Worm (Caenorhabditis elegans): ENCODE data around the gene C01G10.10.

DNA sequence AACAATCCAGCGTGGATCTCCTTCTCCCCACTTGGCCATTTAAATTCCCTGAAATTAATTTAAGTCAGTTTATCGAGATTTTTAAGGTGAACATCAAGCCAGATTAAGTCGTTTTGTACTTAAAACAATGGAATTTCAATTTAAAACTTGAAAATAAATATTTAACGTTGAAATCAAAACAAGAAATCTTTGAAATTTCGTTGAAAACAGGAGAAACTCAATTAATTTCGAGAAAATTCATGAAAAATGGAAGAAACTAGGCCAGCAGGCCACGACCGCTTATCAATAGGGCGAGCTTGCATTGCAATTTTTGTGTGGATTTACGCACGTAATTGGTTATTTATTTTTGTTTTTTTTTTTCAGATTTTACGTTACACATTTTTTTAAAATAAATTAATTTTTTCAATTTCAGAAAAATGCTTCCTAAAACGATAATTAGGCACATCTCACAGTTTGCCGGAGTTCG, 3.1 kb upstream of the C01G10.10 start, which contains the start of the genes ahsa-1 and C01G10.7:
- TF ChIP-seq elt-1 (tag; optimal IDR thresholded peaks at IDR 0.05) (no peak), lin-13 (GFP tag; optimal IDR thresholded peaks at IDR 0.05) (peak; percentile 86), nhr-10 (tag; optimal IDR thresholded peaks at IDR 0.05) (no peak), dmd-4 (tag; optimal IDR thresholded peaks at IDR 0.05) (no peak), R02D3.7 (tag; optimal IDR thresholded peaks at IDR 0.05) (peak; percentile 88), egl-27 (tag; optimal IDR thresholded peaks at IDR 0.05) (peak; percentile 52)
